Worm (Caenorhabditis elegans) whole organism, midembryonic: Measurements from ENCODE around the gene dmsr-11.

Experiments
- T22C8.4 ChIP-seq: fragments of 200-800 bp; sonication (Bioruptor generic); IDR thresholded peaks from 2 replicates; pipeline ENCODE4 v1.3.6; 2022; ENCODE audit warnings: missing genetic modification characterization, missing compliant biosample characterization
- cog-1 ChIP-seq: sonication (generic microtip); optimal IDR thresholded peaks from 2 replicates; lab custom pipeline; 2016; ENCODE audit warnings: missing genetic modification characterization, missing compliant biosample characterization
- flt-1 ChIP-seq: fragments of 200-800 bp; sonication (Bioruptor generic); IDR thresholded peaks from 2 replicates; pipeline ENCODE4 v1.3.6; 2022; ENCODE audit warnings: missing genetic modification characterization, missing compliant biosample characterization
- klf-2 ChIP-seq: fragments of 200-800 bp; sonication (Bioruptor generic); conservative IDR thresholded peaks from 2 replicates; pipeline ENCODE4 v1.3.6; 2022; ENCODE audit warnings: missing genetic modification reagents, missing genetic modification characterization, missing compliant biosample characterization
- med-1 ChIP-seq: sonication (generic microtip); optimal IDR thresholded peaks from 2 replicates; lab custom pipeline; 2017; ENCODE audit warnings: missing genetic modification characterization, mild to moderate bottlenecking, missing compliant biosample characterization, antibody characterized with exemption, missing genetic modification reagents; ENCODE audit not compliant: insufficient read depth
- ref-1 ChIP-seq: fragments of 200-800 bp; sonication (Bioruptor generic); conservative IDR thresholded peaks from 2 replicates; pipeline ENCODE4 v1.3.6; 2022; ENCODE audit warnings: missing genetic modification reagents, missing genetic modification characterization, missing compliant biosample characterization
- tab-1 ChIP-seq: fragments of 200-800 bp; sonication (Bioruptor generic); IDR thresholded peaks from 2 replicates; pipeline ENCODE4 v1.3.6; 2022; ENCODE audit warnings: missing genetic modification characterization, missing compliant biosample characterization
- ztf-23 ChIP-seq: fragments of 200-800 bp; sonication (Bioruptor generic); IDR thresholded peaks from 2 replicates; pipeline ENCODE4 v1.3.6; 2022; ENCODE audit warnings: missing genetic modification reagents, missing genetic modification characterization, missing compliant biosample characterization
- ztf-29 ChIP-seq: fragments of 200-800 bp; sonication (Bioruptor generic); IDR thresholded peaks from 2 replicates; pipeline ENCODE4 v1.3.6; 2022; ENCODE audit warnings: missing genetic modification reagents, missing genetic modification characterization, missing compliant biosample characterization

Gene dmsr-11

ce11 chrV:6830075-6830474 lies 26.2 kb upstream of the dmsr-11 start:
- TF ChIP-seq ref-1 (GFP tag; lab: Robert Waterston, UW): no peak
- no peak for TF ChIP-seq flt-1 (GFP tag; lab: Robert Waterston, UW)
- no peak for TF ChIP-seq T22C8.4 (GFP tag; lab: Robert Waterston, UW)
- no peak for TF ChIP-seq ztf-23 (GFP tag; lab: Robert Waterston, UW)
- no peak for TF ChIP-seq tab-1 (GFP tag; lab: Robert Waterston, UW)
- no peak for TF ChIP-seq cog-1 (tag; lab: Kevin White, UChicago)
- no peak for TF ChIP-seq med-1 (GFP tag; lab: Kevin White, UChicago)
- no peak for TF ChIP-seq klf-2

DNA sequence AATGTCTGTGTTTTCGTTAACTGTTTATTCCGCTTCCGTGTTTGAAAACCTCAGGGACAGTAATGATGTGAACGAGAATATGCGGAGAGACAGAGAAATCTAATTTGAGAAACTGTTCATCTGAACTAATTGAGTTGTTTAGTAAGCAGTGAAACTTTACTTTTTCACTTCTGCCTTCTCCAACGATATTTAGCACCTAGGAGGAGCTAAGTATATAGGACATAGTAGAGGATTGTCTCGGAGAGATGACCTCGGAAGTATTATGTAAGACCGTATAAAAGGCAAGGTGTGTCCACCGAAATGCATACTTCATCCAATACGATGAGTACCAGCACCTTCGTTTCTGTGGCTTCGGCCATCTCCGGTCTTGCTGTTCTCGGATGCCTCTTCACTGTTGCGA lies 25.5 kb upstream of the dmsr-11 start, which contains the start of gene col-141:
col-141 (plus strand) TSS at position 301 of the 400 bp plus-strand sequence.
- TF ChIP-seq med-1 (GFP tag; lab: Kevin White, UChicago) (no peak), T22C8.4 (GFP tag; lab: Robert Waterston, UW) (no peak), klf-2 (no peak), ztf-23 (GFP tag; lab: Robert Waterston, UW) (no peak), ref-1 (GFP tag; lab: Robert Waterston, UW) (no peak), ztf-29 (GFP tag; lab: Robert Waterston, UW) (no peak), cog-1 (tag; lab: Kevin White, UChicago) (no peak), flt-1 (GFP tag; lab: Robert Waterston, UW) (no peak), tab-1 (GFP tag; lab: Robert Waterston, UW) (no peak)

DNA sequence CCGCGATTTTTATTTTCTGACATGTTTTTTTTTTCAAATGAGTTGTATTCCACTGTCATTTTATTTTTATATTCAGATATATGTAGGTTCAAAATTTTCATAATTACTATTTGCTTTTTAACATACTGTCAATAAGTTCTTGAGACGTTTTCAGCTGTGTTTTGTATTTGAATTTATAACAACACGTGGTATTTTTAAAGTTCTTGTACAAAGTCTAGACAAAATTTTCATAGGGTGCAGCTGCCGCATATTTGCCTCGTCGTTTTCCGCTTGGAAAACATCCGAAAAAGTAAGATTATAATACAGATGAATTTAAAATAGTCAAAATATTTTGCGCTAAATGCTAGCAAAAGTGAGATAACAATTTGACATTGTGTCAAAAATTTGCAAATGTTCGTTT lies 24.9 kb upstream of the dmsr-11 start, which contains the start of gene dmsr-15:
dmsr-15 (minus strand) TSS at position 101 of the 400 bp plus-strand sequence.
- no peak for TF ChIP-seq med-1 (GFP tag; lab: Kevin White, UChicago)
- no peak for TF ChIP-seq ztf-23 (GFP tag; lab: Robert Waterston, UW)

DNA sequence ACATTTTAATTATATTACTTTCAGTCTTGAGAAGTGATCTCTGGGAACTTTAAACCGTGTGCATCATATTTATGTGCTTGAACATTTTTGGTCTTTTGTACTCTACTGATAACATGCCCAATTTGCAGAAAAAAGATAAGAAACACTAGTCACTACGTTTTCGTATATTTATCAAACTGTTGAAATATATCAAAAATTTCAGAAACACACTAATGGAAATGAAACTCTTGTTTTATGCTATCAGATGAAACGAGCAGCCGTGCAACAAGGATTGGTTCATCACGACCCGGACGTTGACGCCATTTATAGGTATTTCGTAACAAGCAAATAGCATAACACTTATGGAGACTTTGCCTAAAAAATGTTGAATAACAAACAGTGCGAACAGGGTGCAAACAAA lies 19.5 kb upstream of the dmsr-11 start:
- TF ChIP-seq tab-1 (GFP tag; lab: Robert Waterston, UW) (no peak), ref-1 (GFP tag; lab: Robert Waterston, UW) (no peak), cog-1 (tag; lab: Kevin White, UChicago) (no peak), med-1 (GFP tag; lab: Kevin White, UChicago) (no peak), klf-2 (no peak), T22C8.4 (GFP tag; lab: Robert Waterston, UW) (no peak), ztf-23 (GFP tag; lab: Robert Waterston, UW) (no peak), flt-1 (GFP tag; lab: Robert Waterston, UW) (no peak), ztf-29 (GFP tag; lab: Robert Waterston, UW) (no peak)

ce11 chrV:6821509-6821908 lies 17.6 kb upstream of the dmsr-11 start, which contains the start of gene T15B7.8:
Gene T15B7.8, plus strand, starts transcription at chrV:6821809.
- TF ChIP-seq ztf-23 (GFP tag; lab: Robert Waterston, UW) (no peak), klf-2 (no peak), T22C8.4 (GFP tag; lab: Robert Waterston, UW) (no peak), ref-1 (GFP tag; lab: Robert Waterston, UW) (no peak), med-1 (GFP tag; lab: Kevin White, UChicago) (no peak), tab-1 (GFP tag; lab: Robert Waterston, UW) (no peak), flt-1 (GFP tag; lab: Robert Waterston, UW) (no peak), cog-1 (tag; lab: Kevin White, UChicago) (no peak), ztf-29 (GFP tag; lab: Robert Waterston, UW) (no peak)

- TF ChIP-seq T22C8.4 (GFP tag; lab: Robert Waterston, UW): no peak
- TF ChIP-seq ref-1 (GFP tag; lab: Robert Waterston, UW): no peak
- TF ChIP-seq tab-1 (GFP tag; lab: Robert Waterston, UW): no peak
- TF ChIP-seq med-1 (GFP tag; lab: Kevin White, UChicago): no peak
- TF ChIP-seq ztf-23 (GFP tag; lab: Robert Waterston, UW): no peak
- no peak for TF ChIP-seq cog-1 (tag; lab: Kevin White, UChicago)
- no peak for TF ChIP-seq klf-2
- TF ChIP-seq ztf-29 (GFP tag; lab: Robert Waterston, UW): no peak
- no peak for TF ChIP-seq flt-1 (GFP tag; lab: Robert Waterston, UW)
Measured at ce11 chrV:6819812-6820211, 15.9 kb upstream of the dmsr-11 start, which contains the start of gene dmsr-13. Gene dmsr-13, minus strand, starts transcription at chrV:6819912.

ce11 chrV:6817184-6817583 lies 13.3 kb upstream of the dmsr-11 start, which contains the start of gene dmsr-14:
Gene dmsr-14, minus strand, starts transcription at chrV:6817284.
- TF ChIP-seq ztf-29 (GFP tag; lab: Robert Waterston, UW): no peak
- TF ChIP-seq flt-1 (GFP tag; lab: Robert Waterston, UW): no peak
- TF ChIP-seq med-1 (GFP tag; lab: Kevin White, UChicago): no peak
- TF ChIP-seq tab-1 (GFP tag; lab: Robert Waterston, UW): no peak
- no peak for TF ChIP-seq cog-1 (tag; lab: Kevin White, UChicago)
- no peak for TF ChIP-seq klf-2
- TF ChIP-seq ref-1 (GFP tag; lab: Robert Waterston, UW): no peak
- TF ChIP-seq T22C8.4 (GFP tag; lab: Robert Waterston, UW): no peak
- TF ChIP-seq ztf-23 (GFP tag; lab: Robert Waterston, UW): no peak

DNA sequence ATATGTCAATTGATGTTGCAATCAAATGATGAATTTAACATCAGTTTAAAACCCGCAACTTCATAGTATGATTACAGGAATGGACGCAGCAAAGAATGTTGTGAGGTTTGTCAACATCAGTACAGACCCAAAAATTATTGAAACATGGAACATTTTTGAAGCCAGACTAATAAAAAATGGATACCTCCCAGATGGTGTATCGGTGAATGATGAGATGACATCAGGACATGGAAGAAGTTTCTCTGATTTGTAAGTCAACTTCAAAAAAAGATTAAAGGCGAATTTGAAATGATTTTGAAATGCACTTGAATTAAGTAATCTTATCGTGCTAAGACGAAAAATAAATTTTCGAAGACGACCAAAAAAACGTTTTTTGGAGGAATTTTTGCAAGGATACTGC lies 10.0 kb upstream of the dmsr-11 start:
- TF ChIP-seq ztf-29 (GFP tag; lab: Robert Waterston, UW) (no peak), ref-1 (GFP tag; lab: Robert Waterston, UW) (no peak), klf-2 (no peak), med-1 (GFP tag; lab: Kevin White, UChicago) (no peak), ztf-23 (GFP tag; lab: Robert Waterston, UW) (no peak), cog-1 (tag; lab: Kevin White, UChicago) (no peak), tab-1 (GFP tag; lab: Robert Waterston, UW) (no peak), T22C8.4 (GFP tag; lab: Robert Waterston, UW) (no peak), flt-1 (GFP tag; lab: Robert Waterston, UW) (no peak)

DNA sequence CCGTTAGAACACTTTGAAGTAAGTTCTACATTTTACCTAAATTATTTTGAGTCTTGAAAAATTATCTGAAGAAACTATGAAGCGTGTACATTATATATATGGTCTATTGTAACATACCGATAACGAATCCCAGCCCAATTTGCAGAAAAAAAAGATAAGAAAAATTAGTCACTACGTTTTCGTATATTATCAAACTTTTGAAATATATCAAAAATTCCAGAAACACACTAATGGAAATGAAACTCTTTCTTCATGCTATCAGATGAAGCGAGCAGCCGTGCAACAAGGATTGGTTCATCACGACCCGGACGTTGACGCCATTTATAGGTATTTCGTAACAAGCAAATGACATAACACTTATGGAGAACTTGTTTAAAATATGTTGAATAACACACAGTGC lies 8.0 kb upstream of the dmsr-11 start:
- TF ChIP-seq klf-2 (no peak), ztf-23 (GFP tag; lab: Robert Waterston, UW) (no peak), ref-1 (GFP tag; lab: Robert Waterston, UW) (no peak), tab-1 (GFP tag; lab: Robert Waterston, UW) (no peak), ztf-29 (GFP tag; lab: Robert Waterston, UW) (no peak), flt-1 (GFP tag; lab: Robert Waterston, UW) (no peak), med-1 (GFP tag; lab: Kevin White, UChicago) (no peak), T22C8.4 (GFP tag; lab: Robert Waterston, UW) (no peak), cog-1 (tag; lab: Kevin White, UChicago) (no peak)
